Worm (Caenorhabditis elegans) whole organism, L4 larva: ENCODE measurements around the gene hsp-75.

Experiments
- D1046.2 ChIP-seq: fragments of 200-800 bp; sonication (Bioruptor generic); IDR thresholded peaks from 2 replicates; pipeline ENCODE4 v1.3.6; 2022; ENCODE audit warnings: missing genetic modification characterization, missing compliant biosample characterization
- F44E2.7 ChIP-seq: fragments of 200-800 bp; sonication (Bioruptor generic); IDR thresholded peaks from 2 replicates; pipeline ENCODE4 v2.1.2; 2022; ENCODE audit warnings: missing genetic modification characterization, missing compliant biosample characterization
- F49E8.2 ChIP-seq: sonication (generic microtip); optimal IDR thresholded peaks from 2 replicates; lab custom pipeline; 2016; ENCODE audit warnings: missing compliant biosample characterization, mild to moderate bottlenecking, missing genetic modification characterization, borderline replicate concordance
- R02D3.7 ChIP-seq: fragments of 150-350 bp; sonication (generic microtip); optimal IDR thresholded peaks from 3 replicates; lab custom pipeline; 2014; ENCODE audit warnings: missing biosample characterization, missing genetic modification characterization
- T20F7.1 ChIP-seq: fragments of 200-800 bp; sonication (Bioruptor generic); optimal IDR thresholded peaks from 2 replicates; lab custom pipeline; 2018; ENCODE audit warnings: mild to moderate bottlenecking, missing genetic modification characterization, missing compliant biosample characterization
- T26A8.4 ChIP-seq: fragments of 200-800 bp; sonication (Bioruptor generic); IDR thresholded peaks from 2 replicates; pipeline ENCODE4 v1.3.6; 2022; ENCODE audit warnings: missing genetic modification characterization, missing compliant biosample characterization
- Y105C5A.15 ChIP-seq: fragments of 200-800 bp; sonication (Bioruptor generic); IDR thresholded peaks from 2 replicates; pipeline ENCODE4 v1.3.6; 2022; ENCODE audit warnings: missing genetic modification characterization, missing compliant biosample characterization
- Y48G9A.11 ChIP-seq: fragments of 200-800 bp; sonication (Bioruptor generic); IDR thresholded peaks from 2 replicates; pipeline ENCODE4 v1.3.6; 2022; ENCODE audit warnings: missing genetic modification reagents, missing genetic modification characterization, missing compliant biosample characterization
- Y5F2A.4 ChIP-seq: fragments of 200-800 bp; sonication (Bioruptor generic); optimal IDR thresholded peaks from 2 replicates; lab custom pipeline; 2018; ENCODE audit warnings: mild to moderate bottlenecking, missing genetic modification characterization, missing compliant biosample characterization
- Y75B8A.6 ChIP-seq: fragments of 200-800 bp; sonication (Bioruptor generic); IDR thresholded peaks from 2 replicates; pipeline ENCODE4 v1.3.6; 2022; ENCODE audit warnings: missing genetic modification reagents, missing genetic modification characterization, missing compliant biosample characterization
- aha-1 ChIP-seq: fragments of 150-350 bp; peaks from one replicate; lab custom pipeline; 2014; ENCODE audit warnings: missing biosample characterization, missing genetic modification characterization
- aly-2 ChIP-seq: sonication (generic microtip); optimal IDR thresholded peaks from 2 replicates; lab custom pipeline; 2018; ENCODE audit warnings: missing biosample characterization, missing genetic modification characterization
- ama-1 ChIP-seq: fragments of 150-350 bp; optimal IDR thresholded peaks from 2 replicates; lab custom pipeline; 2014; ENCODE audit warnings: inconsistent platforms, mixed read lengths
- ceh-20 ChIP-seq: fragments of 200-800 bp; sonication (Bioruptor generic); IDR thresholded peaks from 2 replicates; pipeline ENCODE4 v1.3.6; 2022; ENCODE audit warnings: missing genetic modification reagents, missing genetic modification characterization, missing compliant biosample characterization
- ceh-32 ChIP-seq: sonication (generic microtip); optimal IDR thresholded peaks from 2 replicates; lab custom pipeline; 2016; ENCODE audit warnings: mild to moderate bottlenecking, missing genetic modification characterization, missing compliant biosample characterization; ENCODE audit not compliant: poor library complexity
- ceh-44 ChIP-seq: fragments of 200-800 bp; sonication (Bioruptor generic); IDR thresholded peaks from 2 replicates; pipeline ENCODE4 v1.3.6; 2022; ENCODE audit warnings: missing genetic modification reagents, missing genetic modification characterization, missing compliant biosample characterization
- ces-1 ChIP-seq: fragments of 150-350 bp; sonication (generic microtip); optimal IDR thresholded peaks from 4 replicates; lab custom pipeline; 2014; ENCODE audit warnings: missing biosample characterization, missing genetic modification reagents, missing genetic modification characterization
- cey-2 ChIP-seq: sonication (generic microtip); optimal IDR thresholded peaks from 3 replicates; lab custom pipeline; 2017; ENCODE audit warnings: missing genetic modification characterization, mild to moderate bottlenecking, missing compliant biosample characterization, antibody characterized with exemption, borderline replicate concordance; ENCODE audit not compliant: insufficient read depth
- ctbp-1 ChIP-seq: fragments of 200-800 bp; sonication (Bioruptor generic); IDR thresholded peaks from 2 replicates; pipeline ENCODE4 v1.3.6; 2022; ENCODE audit warnings: missing genetic modification reagents, missing genetic modification characterization, missing compliant biosample characterization
- daf-12 ChIP-seq: fragments of 150-350 bp; optimal IDR thresholded peaks from 2 replicates; lab custom pipeline; 2014; ENCODE audit warnings: missing biosample characterization, missing genetic modification reagents, missing genetic modification characterization
- daf-16 ChIP-seq, 3 experiments: sonication (generic microtip); optimal IDR thresholded peaks; 2 replicates each; lab custom pipeline; 2016 to 2017; ENCODE audit warnings: missing genetic modification characterization in 3 of 3, missing genetic modification reagents in 3 of 3, mild to moderate bottlenecking in 2 of 3, missing compliant biosample characterization in 2 of 3, missing biosample characterization in 1 of 3, moderate library complexity in 1 of 3
- daf-19 ChIP-seq: fragments of 200-800 bp; sonication (Bioruptor generic); conservative IDR thresholded peaks from 2 replicates; pipeline ENCODE4 v1.3.6; 2022; ENCODE audit warnings: missing genetic modification characterization, missing compliant biosample characterization
- daf-8 ChIP-seq: fragments of 200-800 bp; sonication (Bioruptor generic); IDR thresholded peaks from 2 replicates; pipeline ENCODE4 v1.3.6; 2022; ENCODE audit warnings: missing genetic modification characterization, missing compliant biosample characterization
- dmd-9 ChIP-seq: fragments of 200-800 bp; sonication (Bioruptor generic); IDR thresholded peaks from 2 replicates; pipeline ENCODE4 v1.3.6; 2022; ENCODE audit warnings: missing genetic modification reagents, missing genetic modification characterization, missing compliant biosample characterization
- dpl-1 ChIP-seq: fragments of 150-350 bp; optimal IDR thresholded peaks from 2 replicates; lab custom pipeline; 2014; ENCODE audit warnings: missing biosample characterization, missing genetic modification reagents, missing genetic modification characterization
- fkh-10 ChIP-seq: fragments of 150-350 bp; optimal IDR thresholded peaks from 2 replicates; lab custom pipeline; 2014; ENCODE audit warnings: missing biosample characterization, missing genetic modification reagents, missing genetic modification characterization
- jun-1 ChIP-seq: fragments of 150-350 bp; optimal IDR thresholded peaks from 2 replicates; lab custom pipeline; 2014; ENCODE audit warnings: missing biosample characterization, missing genetic modification reagents, missing genetic modification characterization
- lim-7 ChIP-seq: fragments of 200-800 bp; sonication (Bioruptor generic); IDR thresholded peaks from 2 replicates; pipeline ENCODE4 v1.3.6; 2022; ENCODE audit warnings: missing genetic modification characterization, missing compliant biosample characterization
- lin-1 ChIP-seq: fragments of 200-800 bp; sonication (Bioruptor generic); IDR thresholded peaks from 2 replicates; pipeline ENCODE4 v1.3.6; 2022; ENCODE audit warnings: missing genetic modification reagents, missing genetic modification characterization, missing compliant biosample characterization
- lin-15B ChIP-seq: fragments of 150-350 bp; sonication (generic microtip); optimal IDR thresholded peaks from 3 replicates; lab custom pipeline; 2014; ENCODE audit warnings: missing biosample characterization, missing genetic modification characterization
- lin-38 ChIP-seq: fragments of 200-800 bp; sonication (Bioruptor generic); IDR thresholded peaks from 2 replicates; pipeline ENCODE4 v1.3.6; 2022; ENCODE audit warnings: missing genetic modification reagents, missing genetic modification characterization, missing compliant biosample characterization
- lir-3 ChIP-seq: sonication (generic microtip); optimal IDR thresholded peaks from 2 replicates; lab custom pipeline; 2016; ENCODE audit warnings: mild to moderate bottlenecking, missing genetic modification characterization, missing compliant biosample characterization
- mdt-29 ChIP-seq: fragments of 200-800 bp; sonication (Bioruptor generic); IDR thresholded peaks from 2 replicates; pipeline ENCODE4 v1.3.6; 2022; ENCODE audit warnings: missing genetic modification reagents, missing genetic modification characterization, missing compliant biosample characterization
- mep-1 ChIP-seq: fragments of 150-350 bp; sonication (generic microtip); optimal IDR thresholded peaks from 3 replicates; lab custom pipeline; 2014; ENCODE audit warnings: missing biosample characterization, missing genetic modification characterization
- mes-2 ChIP-seq: sonication (generic microtip); optimal IDR thresholded peaks from 2 replicates; lab custom pipeline; 2016; ENCODE audit warnings: missing genotype, mild to moderate bottlenecking, missing genetic modification characterization, missing compliant biosample characterization; ENCODE audit not compliant: poor library complexity, severe bottlenecking
- mxl-2 ChIP-seq: fragments of 200-800 bp; sonication (Bioruptor generic); conservative IDR thresholded peaks from 2 replicates; pipeline ENCODE4 v1.3.6; 2022; ENCODE audit warnings: missing genetic modification reagents, missing genetic modification characterization, missing compliant biosample characterization
- nhr-10 ChIP-seq: fragments of 150-350 bp; optimal IDR thresholded peaks from 2 replicates; lab custom pipeline; 2014; ENCODE audit warnings: missing biosample characterization, missing genetic modification characterization
- nhr-11 ChIP-seq: fragments of 150-350 bp; optimal IDR thresholded peaks from 2 replicates; lab custom pipeline; 2014; ENCODE audit warnings: missing biosample characterization, missing genetic modification characterization
- nhr-41 ChIP-seq: fragments of 200-800 bp; sonication (Bioruptor generic); IDR thresholded peaks from 2 replicates; pipeline ENCODE4 v1.3.6; 2022; ENCODE audit warnings: missing genetic modification reagents, missing genetic modification characterization, missing compliant biosample characterization
- nhr-48 ChIP-seq: sonication (generic microtip); optimal IDR thresholded peaks from 2 replicates; lab custom pipeline; 2016; ENCODE audit warnings: mild to moderate bottlenecking, missing genetic modification characterization, missing compliant biosample characterization
- nhr-76 ChIP-seq: fragments of 150-350 bp; optimal IDR thresholded peaks from 2 replicates; lab custom pipeline; 2014; ENCODE audit warnings: missing biosample characterization, missing genetic modification characterization
- nhr-77 ChIP-seq: fragments of 150-350 bp; optimal IDR thresholded peaks from 2 replicates; lab custom pipeline; 2014; ENCODE audit warnings: missing biosample characterization, missing genetic modification characterization
- rbr-2 ChIP-seq: sonication (generic microtip); optimal IDR thresholded peaks from 2 replicates; lab custom pipeline; 2016; ENCODE audit warnings: missing genotype, missing genetic modification characterization, missing compliant biosample characterization
- unc-39 ChIP-seq: sonication (generic microtip); optimal IDR thresholded peaks from 2 replicates; lab custom pipeline; 2017; ENCODE audit warnings: missing biosample characterization, missing genetic modification characterization
- unc-62 ChIP-seq, 3 experiments: fragments of 150-350 bp in 1 of 3; sonication (generic microtip); optimal IDR thresholded peaks in 2 of 3; peaks in 1 of 3; 1 replicate in 1 of 3; 2 replicates in 2 of 3; lab custom pipeline; 2014 to 2017; ENCODE audit warnings: missing biosample characterization in 3 of 3, missing genetic modification characterization in 3 of 3, missing genetic modification reagents in 3 of 3, missing genotype in 1 of 3
- vab-7 ChIP-seq: fragments of 200-800 bp; sonication (Bioruptor generic); IDR thresholded peaks from 2 replicates; pipeline ENCODE4 v1.3.6; 2022; ENCODE audit warnings: missing genetic modification reagents, missing genetic modification characterization, missing compliant biosample characterization
- zfp-2 ChIP-seq: sonication (generic microtip); optimal IDR thresholded peaks from 2 replicates; lab custom pipeline; 2016; ENCODE audit warnings: mild to moderate bottlenecking, missing genetic modification characterization, missing compliant biosample characterization
- ztf-11 ChIP-seq: fragments of 150-350 bp; optimal IDR thresholded peaks from 2 replicates; lab custom pipeline; 2014; ENCODE audit warnings: missing biosample characterization, missing genetic modification characterization

hsp-75 gene

ce11 chrIII:7209721-7210120, 16.8 kb downstream of the hsp-75 start, which contains the start of gene R151.2:
R151.2 (plus strand) TSS chrIII:7209967.
- TF ChIP-seq Y105C5A.15 (GFP tag; lab: Robert Waterston, UW) (no peak), nhr-11 (tag; lab: Kevin White, UChicago) (no peak), Y48G9A.11 (GFP tag; lab: Robert Waterston, UW) (peak; percentile 38; the same call in 1 of the 2 replicates), F49E8.2 (tag; lab: Kevin White, UChicago) (peak; percentile 62), nhr-41 (GFP tag; lab: Robert Waterston, UW) (no peak), lin-38 (GFP tag; lab: Robert Waterston, UW) (peak; percentile 29), F44E2.7 (GFP tag; lab: Robert Waterston, UW) (0 out of 2 replicates have a peak, but pooled peaks have one; percentile 9), ama-1 (lab: Kevin White, UChicago) (peak; percentile 65), mes-2 (tag; lab: Kevin White, UChicago) (peak; percentile 14), unc-62 (GFP tag; optimal IDR thresholded peaks at IDR 0.05 in 1 of 2; lab: Kevin White, UChicago) (no peak), unc-62 (tag; optimal IDR thresholded peaks at IDR 0.05; lab: Kevin White, UChicago) (no peak)

DNA sequence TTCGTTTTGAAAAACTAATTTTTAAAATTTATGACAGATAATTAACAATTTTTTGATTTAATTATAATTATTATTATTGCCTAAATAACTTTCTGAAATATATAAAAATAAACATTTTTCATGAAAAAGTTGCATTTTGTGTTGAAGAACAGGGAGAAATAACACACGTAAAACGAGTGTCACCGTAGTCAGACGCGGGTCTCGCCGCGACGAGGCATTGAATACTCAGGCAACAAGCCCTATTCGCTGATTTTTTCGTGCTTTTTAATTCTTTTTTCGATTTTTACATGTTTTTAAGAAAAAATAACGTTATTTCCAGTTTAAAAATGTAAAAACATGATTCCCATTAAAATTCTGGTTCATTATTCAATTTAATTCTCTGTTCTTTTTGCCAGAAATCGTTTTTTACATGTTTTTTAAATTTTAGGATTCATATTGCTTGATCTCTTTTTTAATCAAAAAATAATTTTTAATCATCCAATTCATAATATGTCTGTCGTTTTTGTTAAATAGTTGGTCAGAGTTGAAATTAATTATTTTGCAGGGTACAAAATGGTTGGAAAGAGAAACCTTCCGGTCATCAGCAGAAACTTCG, 18.5 kb downstream of the hsp-75 start, which contains the start of gene rpl-6:
Gene rpl-6, plus strand, starts transcription at position 545 of the 595 bp plus-strand sequence.
- TF ChIP-seq lin-15B (tag; lab: Kevin White, UChicago) (no peak), vab-7 (no peak), daf-12 (tag; lab: Kevin White, UChicago) (no peak), fkh-10 (peak; percentile 77), rbr-2 (tag; lab: Kevin White, UChicago) (peak; percentile 79), Y75B8A.6 (GFP tag; lab: Robert Waterston, UW) (no peak), mep-1 (peak; percentile 91), zfp-2 (peak; percentile 81), T20F7.1 (GFP tag; lab: Kevin White, UChicago) (peak; percentile 87), lin-1 (GFP tag; lab: Robert Waterston, UW) (no peak), mdt-29 (GFP tag; lab: Robert Waterston, UW) (no peak), nhr-10 (tag; lab: Kevin White, UChicago) (no peak), daf-19 (GFP tag; lab: Robert Waterston, UW) (peak; percentile 37; the same call in 1 of the 2 replicates), ceh-32 (tag; lab: Kevin White, UChicago) (no peak), D1046.2 (peak; percentile 99), daf-8 (GFP tag; lab: Robert Waterston, UW) (no peak), aly-2 (tag; lab: Kevin White, UChicago) (no peak), ces-1 (GFP tag; lab: Kevin White, UChicago) (no peak), nhr-77 (tag; lab: Kevin White, UChicago) (peak; percentile 95), nhr-76 (tag; lab: Kevin White, UChicago) (no peak), nhr-48 (peak; percentile 24), cey-2 (tag; lab: Kevin White, UChicago) (no peak), lir-3 (no peak), unc-39 (tag; lab: Kevin White, UChicago) (no peak), aha-1 (tag; lab: Kevin White, UChicago) (peak; percentile 99), ztf-11 (no peak), ctbp-1 (GFP tag; lab: Robert Waterston, UW) (peak; percentile 46; the same call in 1 of the 2 replicates), daf-16 (GFP tag; optimal IDR thresholded peaks at IDR 0.05; lab: Kevin White, UChicago) (no peak), daf-16 (tag; optimal IDR thresholded peaks at IDR 0.05; lab: Kevin White, UChicago) (peak; percentile 85), Y48G9A.11 (GFP tag; lab: Robert Waterston, UW) (no peak), T26A8.4 (GFP tag; lab: Robert Waterston, UW) (peak; percentile 76), mxl-2 (GFP tag; lab: Robert Waterston, UW) (no peak), dpl-1 (peak; percentile 88), R02D3.7 (no peak), lim-7 (GFP tag; lab: Robert Waterston, UW) (0 out of 2 replicates have a peak, but pooled peaks have one; percentile 17), Y5F2A.4 (GFP tag; lab: Kevin White, UChicago) (no peak), dmd-9 (GFP tag; lab: Robert Waterston, UW) (peak; percentile 85), ceh-20 (GFP tag; lab: Robert Waterston, UW) (peak; percentile 27; the same call in 1 of the 2 replicates), ceh-44 (0 out of 2 replicates have a peak, but pooled peaks have one; percentile 32), jun-1 (tag; lab: Kevin White, UChicago) (no peak)
